Worm (Caenorhabditis elegans) whole organism, mixed stage, embryonic: ENCODE data around the gene ttr-42.

Source experiments
- M03D4.4 ChIP-seq: sonication (generic microtip); optimal IDR thresholded peaks from 2 replicates; lab custom pipeline; 2017; ENCODE audit warnings: mild to moderate bottlenecking, missing genetic modification characterization, missing compliant biosample characterization
- bed-3 ChIP-seq: fragments of 200-800 bp; sonication (Bioruptor generic); optimal IDR thresholded peaks from 3 replicates; lab custom pipeline; 2018; ENCODE audit warnings: mild to moderate bottlenecking, missing genetic modification characterization, moderate library complexity, missing compliant biosample characterization
- blmp-1 ChIP-seq: fragments of 150-350 bp; optimal IDR thresholded peaks from 2 replicates; lab custom pipeline; 2014; ENCODE audit warnings: missing biosample characterization, missing genetic modification characterization
- ceh-39 ChIP-seq: fragments of 150-350 bp; optimal IDR thresholded peaks from 2 replicates; lab custom pipeline; 2014; ENCODE audit warnings: missing biosample characterization, missing genetic modification characterization
- ceh-43 ChIP-seq: fragments of 200-800 bp; sonication (Bioruptor generic); optimal IDR thresholded peaks from 2 replicates; lab custom pipeline; 2018; ENCODE audit warnings: mild to moderate bottlenecking, missing genetic modification characterization, moderate library complexity, missing compliant biosample characterization
- ceh-83 ChIP-seq: fragments of 200-800 bp; sonication (Bioruptor generic); optimal IDR thresholded peaks from 2 replicates; lab custom pipeline; 2018; ENCODE audit warnings: mild to moderate bottlenecking, missing genetic modification characterization, missing compliant biosample characterization
- ces-1 ChIP-seq: fragments of 150-350 bp; optimal IDR thresholded peaks from 2 replicates; lab custom pipeline; 2014; ENCODE audit warnings: missing biosample characterization, missing genetic modification reagents, missing genetic modification characterization
- cnd-1 ChIP-seq: fragments of 200-800 bp; sonication (Bioruptor generic); optimal IDR thresholded peaks from 2 replicates; lab custom pipeline; 2018; ENCODE audit warnings: mild to moderate bottlenecking, missing genetic modification characterization, missing compliant biosample characterization
- elt-1 ChIP-seq: sonication (generic microtip); optimal IDR thresholded peaks from 2 replicates; lab custom pipeline; 2017; ENCODE audit warnings: missing genetic modification characterization, mild to moderate bottlenecking, missing compliant biosample characterization, antibody characterized with exemption, moderate library complexity, borderline replicate concordance; ENCODE audit not compliant: insufficient read depth
- elt-3 ChIP-seq: fragments of 150-350 bp; optimal IDR thresholded peaks from 2 replicates; lab custom pipeline; 2014; ENCODE audit warnings: missing biosample characterization, missing genetic modification characterization
- flh-1 ChIP-seq: fragments of 200-800 bp; sonication (Bioruptor generic); optimal IDR thresholded peaks from 2 replicates; lab custom pipeline; 2018; ENCODE audit warnings: mild to moderate bottlenecking, missing genetic modification characterization, moderate library complexity, missing compliant biosample characterization
- ham-2 ChIP-seq: fragments of 200-800 bp; sonication (Bioruptor generic); optimal IDR thresholded peaks from 2 replicates; lab custom pipeline; 2018; ENCODE audit warnings: mild to moderate bottlenecking, missing genetic modification characterization, missing compliant biosample characterization
- hlh-1 ChIP-seq: fragments of 150-350 bp; optimal IDR thresholded peaks from 2 replicates; lab custom pipeline; 2014; ENCODE audit warnings: missing biosample characterization, missing genetic modification reagents, missing genetic modification characterization
- lin-32 ChIP-seq: fragments of 200-800 bp; sonication (Bioruptor generic); optimal IDR thresholded peaks from 2 replicates; lab custom pipeline; 2018; ENCODE audit warnings: mild to moderate bottlenecking, missing genetic modification characterization, missing compliant biosample characterization
- lsy-2 ChIP-seq: fragments of 150-350 bp; optimal IDR thresholded peaks from 2 replicates; lab custom pipeline; 2014; ENCODE audit warnings: missing biosample characterization, missing genetic modification characterization
- mab-5 ChIP-seq: fragments of 150-350 bp; optimal IDR thresholded peaks from 2 replicates; lab custom pipeline; 2014; ENCODE audit warnings: missing biosample characterization, missing genetic modification characterization
- mep-1 ChIP-seq: fragments of 150-350 bp; optimal IDR thresholded peaks from 2 replicates; lab custom pipeline; 2017; ENCODE audit warnings: missing biosample characterization, missing genetic modification reagents, missing genetic modification characterization, inconsistent platforms
- mls-2 ChIP-seq: sonication (generic microtip); optimal IDR thresholded peaks from 2 replicates; lab custom pipeline; 2016; ENCODE audit warnings: mild to moderate bottlenecking, missing genetic modification characterization, moderate library complexity, missing compliant biosample characterization
- nhr-2 ChIP-seq: fragments of 150-350 bp; optimal IDR thresholded peaks from 2 replicates; lab custom pipeline; 2014; ENCODE audit warnings: missing biosample characterization, missing genetic modification characterization
- nhr-237 ChIP-seq: fragments of 150-350 bp; optimal IDR thresholded peaks from 2 replicates; lab custom pipeline; 2014; ENCODE audit warnings: missing biosample characterization, missing genetic modification characterization
- nhr-28 ChIP-seq: fragments of 150-350 bp; optimal IDR thresholded peaks from 2 replicates; lab custom pipeline; 2014; ENCODE audit warnings: missing biosample characterization, missing genetic modification characterization
- pha-4 ChIP-seq: fragments of 150-350 bp; optimal IDR thresholded peaks from 2 replicates; lab custom pipeline; 2018; ENCODE audit warnings: missing biosample characterization, missing genetic modification reagents, missing genetic modification characterization
- sem-2 ChIP-seq: fragments of 200-800 bp; sonication (Bioruptor generic); optimal IDR thresholded peaks from 2 replicates; lab custom pipeline; 2018; ENCODE audit warnings: mild to moderate bottlenecking, missing genetic modification characterization, missing compliant biosample characterization
- snpc-4 ChIP-seq: fragments of 150-350 bp; optimal IDR thresholded peaks from 2 replicates; lab custom pipeline; 2014; ENCODE audit warnings: missing biosample characterization, missing genetic modification characterization
- sptf-1 ChIP-seq: sonication (generic microtip); optimal IDR thresholded peaks from 2 replicates; lab custom pipeline; 2017; ENCODE audit warnings: mild to moderate bottlenecking, missing genetic modification characterization, moderate library complexity, missing compliant biosample characterization
- tbx-8 ChIP-seq: fragments of 200-800 bp; sonication (Bioruptor generic); optimal IDR thresholded peaks from 2 replicates; lab custom pipeline; 2018; ENCODE audit warnings: mild to moderate bottlenecking, missing genetic modification characterization, moderate library complexity, missing compliant biosample characterization
- unc-120 ChIP-seq: sonication (generic microtip); optimal IDR thresholded peaks from 2 replicates; lab custom pipeline; 2017; ENCODE audit warnings: missing genetic modification characterization, missing compliant biosample characterization; ENCODE audit not compliant: poor library complexity, severe bottlenecking
- unc-39 ChIP-seq: fragments of 150-350 bp; optimal IDR thresholded peaks from 2 replicates; lab custom pipeline; 2014; ENCODE audit warnings: missing biosample characterization, missing genetic modification characterization
- ztf-11 ChIP-seq: fragments of 150-350 bp; optimal IDR thresholded peaks from 2 replicates; lab custom pipeline; 2014; ENCODE audit warnings: missing biosample characterization, missing genetic modification characterization

ttr-42 gene

ce11 chrX:2581828-2582589, 4.5 kb downstream of the ttr-42 start:
- no peak for TF ChIP-seq mep-1 (tag; lab: Kevin White, UChicago)
- TF ChIP-seq tbx-8 (GFP tag; lab: Kevin White, UChicago): no peak
- no peak for TF ChIP-seq flh-1 (GFP tag; lab: Kevin White, UChicago)
- no peak for TF ChIP-seq unc-39 (tag; lab: Kevin White, UChicago)
- no peak for TF ChIP-seq mab-5 (tag; lab: Kevin White, UChicago)
- TF ChIP-seq elt-3 (tag; lab: Kevin White, UChicago): no peak
- no peak for TF ChIP-seq ham-2 (GFP tag; lab: Kevin White, UChicago)
- no peak for TF ChIP-seq mls-2 (tag; lab: Kevin White, UChicago)
- TF ChIP-seq ceh-83 (GFP tag; lab: Kevin White, UChicago): no peak
- TF ChIP-seq ztf-11 (tag; lab: Kevin White, UChicago): no peak
- no peak for TF ChIP-seq nhr-237 (tag; lab: Kevin White, UChicago)
- no peak for TF ChIP-seq sem-2 (GFP tag; lab: Kevin White, UChicago)
- TF ChIP-seq sptf-1 (tag; lab: Kevin White, UChicago): no peak
- TF ChIP-seq ceh-43 (GFP tag; lab: Kevin White, UChicago): no peak
- no peak for TF ChIP-seq blmp-1 (tag; lab: Kevin White, UChicago)
- TF ChIP-seq, all 35 proteins: peak for 0

DNA sequence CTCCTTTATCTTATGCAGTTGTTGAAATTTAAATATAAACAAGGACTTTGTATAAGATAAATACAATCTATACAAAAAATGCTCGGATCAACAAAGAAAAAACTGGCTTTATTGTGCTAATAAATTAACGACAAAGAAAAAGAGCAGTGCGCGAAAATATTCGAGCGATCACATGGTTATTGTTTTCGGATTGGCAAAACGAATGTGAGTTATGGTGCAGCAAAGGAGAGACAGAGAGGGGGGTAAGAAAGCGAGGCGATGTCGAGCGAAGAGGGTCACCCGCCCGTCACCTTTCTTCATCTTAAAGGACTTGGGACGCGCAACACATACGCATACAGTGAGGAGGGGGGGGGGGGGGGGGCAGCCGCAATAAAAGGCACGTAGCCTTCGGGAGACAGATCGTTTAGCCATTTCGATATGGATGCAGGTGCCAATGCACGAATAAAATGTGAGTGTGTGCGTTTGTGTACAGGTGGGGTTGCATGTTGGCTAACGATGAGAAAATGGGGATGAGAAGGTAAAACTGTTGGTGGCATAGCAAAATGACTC, 5.7 kb downstream of the ttr-42 start:
- no peak for TF ChIP-seq hlh-1
- TF ChIP-seq ham-2 (GFP tag; lab: Kevin White, UChicago): peak; percentile 96
- no peak for TF ChIP-seq unc-39 (tag; lab: Kevin White, UChicago)
- peak; percentile 4 for TF ChIP-seq M03D4.4 (tag; lab: Kevin White, UChicago)
- TF ChIP-seq nhr-2 (tag; lab: Kevin White, UChicago): peak; percentile 61
- TF ChIP-seq mls-2 (tag; lab: Kevin White, UChicago): peak; percentile 71
- peak; percentile 59 for TF ChIP-seq sptf-1 (tag; lab: Kevin White, UChicago)
- TF ChIP-seq lin-32 (GFP tag; lab: Kevin White, UChicago): no peak
- TF ChIP-seq cnd-1 (tag; lab: Kevin White, UChicago): peak; percentile 49

DNA sequence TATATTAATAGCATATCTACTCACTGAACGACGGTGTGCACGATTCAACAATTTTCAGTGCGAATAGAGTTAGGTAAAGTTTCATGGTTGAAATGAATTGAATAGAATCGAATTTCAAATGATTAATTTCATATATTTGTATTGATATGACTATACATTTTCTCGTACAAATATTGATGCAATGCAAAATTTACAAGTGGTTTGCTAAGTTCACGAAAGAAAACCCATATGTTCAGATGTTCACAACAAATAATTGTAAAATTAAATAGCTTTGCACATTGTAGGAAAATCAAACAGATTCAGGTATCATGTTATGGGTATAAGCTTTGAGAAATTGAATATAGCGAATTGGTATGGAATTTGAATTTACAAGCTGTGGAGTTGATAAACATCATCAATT, 8.1 kb downstream of the ttr-42 start, which contains the start of gene H01M10.2:
H01M10.2 (minus strand) TSS at position 101 of the 400 bp plus-strand sequence.
- TF ChIP-seq ces-1 (GFP tag; lab: Kevin White, UChicago): no peak
- no peak for TF ChIP-seq nhr-28 (tag; lab: Kevin White, UChicago)
- no peak for TF ChIP-seq hlh-1
- TF ChIP-seq sem-2 (GFP tag; lab: Kevin White, UChicago): no peak
- TF ChIP-seq elt-1 (tag; lab: Kevin White, UChicago): no peak
- TF ChIP-seq snpc-4 (tag; lab: Kevin White, UChicago): no peak
- TF ChIP-seq pha-4 (tag; lab: Kevin White, UChicago): no peak
- TF ChIP-seq ceh-39: no peak
- no peak for TF ChIP-seq lin-32 (GFP tag; lab: Kevin White, UChicago)
- no peak for TF ChIP-seq cnd-1 (tag; lab: Kevin White, UChicago)
- TF ChIP-seq ztf-11 (tag; lab: Kevin White, UChicago): no peak
- no peak for TF ChIP-seq elt-3 (tag; lab: Kevin White, UChicago)
- TF ChIP-seq tbx-8 (GFP tag; lab: Kevin White, UChicago): no peak
- TF ChIP-seq, all 35 proteins: peak for 0

DNA sequence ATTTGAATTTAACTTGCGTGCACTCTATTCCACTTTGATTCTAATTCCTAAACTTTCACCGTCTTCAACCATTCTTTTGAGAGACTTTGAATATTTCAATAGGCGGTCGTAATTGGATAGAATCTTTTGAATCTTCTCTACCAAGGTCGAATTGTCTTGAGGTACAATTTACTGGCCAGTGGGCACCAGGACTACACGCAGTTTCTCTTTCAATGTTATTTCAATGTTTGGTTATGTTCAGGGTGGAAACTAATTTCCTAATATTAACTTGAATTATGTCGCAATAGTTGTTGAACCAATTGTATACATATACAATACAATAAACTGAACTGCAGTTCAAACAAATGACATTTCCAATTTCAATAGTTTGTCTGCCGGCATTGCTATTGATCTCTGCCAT, 10.5 kb downstream of the ttr-42 start:
- TF ChIP-seq hlh-1: no peak
- no peak for TF ChIP-seq nhr-237 (tag; lab: Kevin White, UChicago)
- no peak for TF ChIP-seq blmp-1 (tag; lab: Kevin White, UChicago)
- no peak for TF ChIP-seq unc-120
- TF ChIP-seq mls-2 (tag; lab: Kevin White, UChicago): no peak
- no peak for TF ChIP-seq lsy-2 (tag; lab: Kevin White, UChicago)
- no peak for TF ChIP-seq ztf-11 (tag; lab: Kevin White, UChicago)
- no peak for TF ChIP-seq ces-1 (GFP tag; lab: Kevin White, UChicago)
- TF ChIP-seq bed-3 (GFP tag; lab: Kevin White, UChicago): no peak
- no peak for TF ChIP-seq unc-39 (tag; lab: Kevin White, UChicago)
- no peak for TF ChIP-seq nhr-28 (tag; lab: Kevin White, UChicago)
- TF ChIP-seq elt-3 (tag; lab: Kevin White, UChicago): no peak
- no peak for TF ChIP-seq lin-32 (GFP tag; lab: Kevin White, UChicago)
- no peak for TF ChIP-seq cnd-1 (tag; lab: Kevin White, UChicago)
